Fruit fly (Drosophila melanogaster) whole organism, wandering third instar larva: ENCODE data around the gene dco.

Experiments
- Abd-B ChIP-seq: fragments of >200 bp; optimal IDR thresholded peaks from 2 replicates; lab custom pipeline; 2017; ENCODE audit warnings: missing biosample characterization, missing genetic modification characterization
- CG9705 ChIP-seq: fragments of 200-800 bp; sonication (Bioruptor generic); optimal IDR thresholded peaks from 2 replicates; lab custom pipeline; 2018; ENCODE audit warnings: missing biosample characterization, mild to moderate bottlenecking, missing genetic modification characterization
- CrebA ChIP-seq: fragments of 200-800 bp; sonication (Bioruptor generic); optimal IDR thresholded peaks from 2 replicates; lab custom pipeline; 2016; ENCODE audit warnings: missing biosample characterization, mild to moderate bottlenecking, missing genetic modification characterization, borderline replicate concordance
- Dfd ChIP-seq: fragments of >200 bp; optimal IDR thresholded peaks from 2 replicates; lab custom pipeline; 2017; ENCODE audit warnings: missing biosample characterization, missing genetic modification characterization
- Dif ChIP-seq: fragments of 200-275, 200-300 bp; sonication (Bioruptor generic); optimal IDR thresholded peaks from 2 replicates; lab custom pipeline; 2018; ENCODE audit warnings: missing biosample characterization, missing genetic modification characterization; ENCODE audit not compliant: partially characterized antibody
- GATAd ChIP-seq: sonication (Bioruptor generic); optimal IDR thresholded peaks from 2 replicates; lab custom pipeline; 2016; ENCODE audit warnings: missing biosample characterization, missing genetic modification characterization
- HLH106 ChIP-seq: fragments of 200-800 bp; optimal IDR thresholded peaks from 3 replicates; lab custom pipeline; 2019; ENCODE audit warnings: missing biosample characterization, mild to moderate bottlenecking, missing genetic modification characterization, moderate library complexity
- Hnf4 ChIP-seq: fragments of 200-800 bp; sonication (Bioruptor generic); optimal IDR thresholded peaks from 2 replicates; lab custom pipeline; 2016; ENCODE audit warnings: missing biosample characterization, mild to moderate bottlenecking, missing genetic modification characterization
- Hr83 ChIP-seq: fragments of 200-300 bp; sonication (Bioruptor generic); optimal IDR thresholded peaks from 2 replicates; lab custom pipeline; 2016; ENCODE audit warnings: missing biosample characterization, mild to moderate bottlenecking, missing genetic modification characterization, moderate library complexity; ENCODE audit not compliant: poor library complexity, severe bottlenecking
- Myc ChIP-seq: fragments of >200 bp; optimal IDR thresholded peaks from 2 replicates; lab custom pipeline; 2017
- N ChIP-seq: fragments of >200 bp; optimal IDR thresholded peaks from 2 replicates; lab custom pipeline; 2018; ENCODE audit warnings: missing biosample characterization, missing external identifiers, missing genetic modification characterization
- OdsH ChIP-seq: fragments of 200-800 bp; sonication (Bioruptor generic); optimal IDR thresholded peaks from 2 replicates; lab custom pipeline; 2016; ENCODE audit warnings: missing biosample characterization, mild to moderate bottlenecking, missing genetic modification characterization
- Rel ChIP-seq, 2 experiments: fragments of 200-800 bp; sonication (Bioruptor generic) in 1 of 2; optimal IDR thresholded peaks; 2 replicates in 1 of 2; 3 replicates in 1 of 2; lab custom pipeline; 2016 to 2019; ENCODE audit warnings: mild to moderate bottlenecking in 2 of 2, missing biosample characterization in 2 of 2, missing genetic modification characterization in 2 of 2, moderate library complexity in 1 of 2
- Sp1 ChIP-seq: fragments of 200-800 bp; sonication (Bioruptor generic); optimal IDR thresholded peaks from 3 replicates; lab custom pipeline; 2019; ENCODE audit warnings: missing biosample characterization, mild to moderate bottlenecking, missing genetic modification characterization, moderate library complexity
- Vsx2 ChIP-seq: fragments of 200-300, 225-300 bp; sonication (Bioruptor generic); optimal IDR thresholded peaks from 2 replicates; lab custom pipeline; 2018; ENCODE audit warnings: missing biosample characterization, missing genetic modification characterization; ENCODE audit not compliant: partially characterized antibody
- br ChIP-seq: fragments of 200-800 bp; sonication (Bioruptor generic); optimal IDR thresholded peaks from 2 replicates; lab custom pipeline; 2016; ENCODE audit warnings: missing biosample characterization, missing genetic modification characterization
- brk ChIP-seq: fragments of 200-800 bp; sonication (Bioruptor generic); optimal IDR thresholded peaks from 2 replicates; lab custom pipeline; 2016; ENCODE audit warnings: missing biosample characterization, mild to moderate bottlenecking, missing genetic modification characterization
- dl ChIP-seq, 2 experiments: fragments of 175-275, 200-275 bp in 1 of 2; fragments of 200-275 bp in 1 of 2; sonication (Bioruptor generic); optimal IDR thresholded peaks; lab custom pipeline; 2018; ENCODE audit warnings: mild to moderate bottlenecking in 2 of 2, missing biosample characterization in 2 of 2, missing genetic modification characterization in 2 of 2, moderate library complexity in 2 of 2; ENCODE audit not compliant: partially characterized antibody in 2 of 2, insufficient read depth in 1 of 2
- dmrt93B ChIP-seq: fragments of 200-800 bp; sonication (Bioruptor generic); optimal IDR thresholded peaks from 2 replicates; lab custom pipeline; 2018; ENCODE audit warnings: missing biosample characterization, mild to moderate bottlenecking, missing genetic modification characterization
- dsf ChIP-seq: sonication (Bioruptor generic); optimal IDR thresholded peaks from 2 replicates; lab custom pipeline; 2016; ENCODE audit warnings: missing biosample characterization, missing genetic modification characterization, borderline replicate concordance
- foxo ChIP-seq, 2 experiments: fragments of 200-800 bp; sonication (Bioruptor generic); optimal IDR thresholded peaks; 2 replicates in 1 of 2; 3 replicates in 1 of 2; lab custom pipeline; 2016 to 2017; ENCODE audit warnings: missing biosample characterization in 2 of 2, missing genetic modification characterization in 2 of 2
- fru ChIP-seq: fragments of 200-800 bp; sonication (Bioruptor generic); optimal IDR thresholded peaks from 3 replicates; lab custom pipeline; 2016; ENCODE audit warnings: missing biosample characterization, mild to moderate bottlenecking, missing genetic modification characterization
- h ChIP-seq: fragments of 200-800 bp; sonication (Bioruptor generic); optimal IDR thresholded peaks from 3 replicates; lab custom pipeline; 2016; ENCODE audit warnings: missing biosample characterization, mild to moderate bottlenecking, missing genetic modification characterization
- jim ChIP-seq: fragments of 175-275, 200-325 bp; sonication (Bioruptor generic); optimal IDR thresholded peaks from 2 replicates; lab custom pipeline; 2016; ENCODE audit warnings: missing biosample characterization, mild to moderate bottlenecking, missing genetic modification characterization
- lola ChIP-seq: fragments of >200 bp; optimal IDR thresholded peaks from 2 replicates; lab custom pipeline; 2017; ENCODE audit warnings: missing biosample characterization, missing genetic modification characterization
- pan ChIP-seq: fragments of >200 bp; optimal IDR thresholded peaks from 2 replicates; lab custom pipeline; 2017
- psq ChIP-seq: fragments of 200-800 bp; sonication (Bioruptor generic); optimal IDR thresholded peaks from 3 replicates; lab custom pipeline; 2017; ENCODE audit warnings: missing biosample characterization, mild to moderate bottlenecking, missing genetic modification characterization, moderate library complexity
- rgr ChIP-seq: fragments of 200-800 bp; sonication (Bioruptor generic); optimal IDR thresholded peaks from 3 replicates; lab custom pipeline; 2016; ENCODE audit warnings: missing biosample characterization, mild to moderate bottlenecking, missing genetic modification characterization
- sv ChIP-seq: fragments of 200-800 bp; sonication (Bioruptor generic); optimal IDR thresholded peaks from 3 replicates; lab custom pipeline; 2016; ENCODE audit warnings: missing biosample characterization, missing genetic modification characterization
- usp ChIP-seq: fragments of >200 bp; optimal IDR thresholded peaks from 2 replicates; lab custom pipeline; 2017; ENCODE audit warnings: missing biosample characterization, missing genetic modification characterization
- woc ChIP-seq: sonication (Bioruptor generic); optimal IDR thresholded peaks from 2 replicates; lab custom pipeline; 2016; ENCODE audit warnings: missing biosample characterization, mild to moderate bottlenecking, missing genetic modification characterization

dco gene

dm6 chr3R:31020762-31021161 is 40.2 kb downstream of the dco start:
- TF ChIP-seq Dfd (GFP tag; lab: Kevin White, UChicago) (no peak), HLH106 (tag; lab: Kevin White, UChicago) (no peak), dl (GFP tag; optimal IDR thresholded peaks at IDR 0.05; lab: Kevin White, UChicago; ENCODE audit: insufficient read depth in 1 of 2, partially characterized antibody in 2 of 2) (no peak), GATAd (GFP tag; lab: Kevin White, UChicago) (no peak), fru (GFP tag; lab: Kevin White, UChicago) (no peak), Myc (lab: Kevin White, UChicago) (no peak), woc (GFP tag; lab: Kevin White, UChicago) (no peak), jim (no peak), dmrt93B (no peak), Hr83 (no peak), Hnf4 (GFP tag; lab: Kevin White, UChicago) (no peak)

- TF ChIP-seq HLH106 (tag; lab: Kevin White, UChicago) (peak; percentile 4), Myc (lab: Kevin White, UChicago) (peak; percentile 28), Abd-B (GFP tag; lab: Kevin White, UChicago) (no peak)
- TF ChIP-seq, all 38 proteins: peak for 2
These were observed 41.3 kb downstream of the dco start for dm6 chr3R:31019662-31020061.

- TF ChIP-seq Myc (lab: Kevin White, UChicago) (no peak), dmrt93B (no peak), Rel (GFP tag; optimal IDR thresholded peaks at IDR 0.05; lab: Kevin White, UChicago) (no peak), Rel (tag; optimal IDR thresholded peaks at IDR 0.05; lab: Kevin White, UChicago) (no peak), rgr (GFP tag; lab: Kevin White, UChicago) (no peak), Vsx2 (GFP tag; lab: Kevin White, UChicago) (peak; percentile 15), dl (GFP tag; optimal IDR thresholded peaks at IDR 0.05; lab: Kevin White, UChicago; ENCODE audit: insufficient read depth in 1 of 2, partially characterized antibody in 2 of 2) (peak in 1 of 2 experiments; percentile 59), Dif (peak; percentile 38), CrebA (GFP tag; lab: Kevin White, UChicago) (no peak), br (GFP tag; lab: Kevin White, UChicago) (no peak), Dfd (GFP tag; lab: Kevin White, UChicago) (no peak)
- TF ChIP-seq, all 38 proteins: peak for 3
These were observed 44.3 kb downstream of the dco start, which contains the start of gene 5-HT7 for dm6 chr3R:31016715-31017114. 5-HT7 (minus strand) TSS chr3R:31016875.

dm6 chr3R:31010086-31010485 is 50.9 kb downstream of the dco start:
- TF ChIP-seq rgr (GFP tag; lab: Kevin White, UChicago) = no peak
- TF ChIP-seq brk = no peak
- no peak for TF ChIP-seq dmrt93B
- TF ChIP-seq sv (GFP tag; lab: Kevin White, UChicago) = no peak
- TF ChIP-seq Sp1 (GFP tag; lab: Kevin White, UChicago) = no peak
- TF ChIP-seq Dfd (GFP tag; lab: Kevin White, UChicago) = no peak
- no peak for TF ChIP-seq OdsH (GFP tag; lab: Kevin White, UChicago)
- no peak for TF ChIP-seq dsf (GFP tag; lab: Kevin White, UChicago)
- no peak for TF ChIP-seq Rel (GFP tag; optimal IDR thresholded peaks at IDR 0.05; lab: Kevin White, UChicago)
- TF ChIP-seq Rel (tag; optimal IDR thresholded peaks at IDR 0.05; lab: Kevin White, UChicago) = no peak
- TF ChIP-seq lola (GFP tag; lab: Kevin White, UChicago) = no peak
- no peak for TF ChIP-seq HLH106 (tag; lab: Kevin White, UChicago)
- no peak for TF ChIP-seq foxo (GFP tag; optimal IDR thresholded peaks at IDR 0.05; lab: Kevin White, UChicago)
- TF ChIP-seq Hr83 = no peak
- TF ChIP-seq usp = no peak
- no peak for TF ChIP-seq br (GFP tag; lab: Kevin White, UChicago)
- no peak for TF ChIP-seq psq (GFP tag; lab: Kevin White, UChicago)

- TF ChIP-seq lola (GFP tag; lab: Kevin White, UChicago) = no peak
- no peak for TF ChIP-seq OdsH (GFP tag; lab: Kevin White, UChicago)
- no peak for TF ChIP-seq h
- TF ChIP-seq pan (lab: Kevin White, UChicago) = no peak
- TF ChIP-seq foxo (GFP tag; optimal IDR thresholded peaks at IDR 0.05; lab: Kevin White, UChicago) = no peak
- TF ChIP-seq Hr83 = no peak
- no peak for TF ChIP-seq CG9705
- TF ChIP-seq N (GFP tag; lab: Kevin White, UChicago) = no peak
These were observed 54.4 kb downstream of the dco start for dm6 chr3R:31006599-31006998.
